Worm (Caenorhabditis elegans): ENCODE results near the gene ilys-3.

The ilys-3 gene

ce11 chrIV:2507824-2508223 lies 43.6 kb downstream of the ilys-3 start, which contains the start of gene Y69A2AR.22:
Gene Y69A2AR.22, minus strand, starts transcription at chrIV:2507924.
- no peak for TF ChIP-seq dve-1 (tag; optimal IDR thresholded peaks at IDR 0.05; ENCODE audit: insufficient read depth)
- no peak for TF ChIP-seq zfp-3 (GFP tag; conservative IDR thresholded peaks at IDR 0.05)
- TF ChIP-seq aly-2 (tag; optimal IDR thresholded peaks at IDR 0.05): no peak
- no peak for TF ChIP-seq ceh-44 (GFP tag; IDR thresholded peaks at IDR 0.05)
- TF ChIP-seq mxl-2 (GFP tag; conservative IDR thresholded peaks at IDR 0.05): no peak
- TF ChIP-seq daf-19 (GFP tag; conservative IDR thresholded peaks at IDR 0.05): no peak
- no peak for TF ChIP-seq ctbp-1 (GFP tag; IDR thresholded peaks at IDR 0.05)

All from whole organism, L4 larva.